Fruit fly (Drosophila melanogaster): ENCODE measurements around the gene CG6885.

CG6885 gene

DNA sequence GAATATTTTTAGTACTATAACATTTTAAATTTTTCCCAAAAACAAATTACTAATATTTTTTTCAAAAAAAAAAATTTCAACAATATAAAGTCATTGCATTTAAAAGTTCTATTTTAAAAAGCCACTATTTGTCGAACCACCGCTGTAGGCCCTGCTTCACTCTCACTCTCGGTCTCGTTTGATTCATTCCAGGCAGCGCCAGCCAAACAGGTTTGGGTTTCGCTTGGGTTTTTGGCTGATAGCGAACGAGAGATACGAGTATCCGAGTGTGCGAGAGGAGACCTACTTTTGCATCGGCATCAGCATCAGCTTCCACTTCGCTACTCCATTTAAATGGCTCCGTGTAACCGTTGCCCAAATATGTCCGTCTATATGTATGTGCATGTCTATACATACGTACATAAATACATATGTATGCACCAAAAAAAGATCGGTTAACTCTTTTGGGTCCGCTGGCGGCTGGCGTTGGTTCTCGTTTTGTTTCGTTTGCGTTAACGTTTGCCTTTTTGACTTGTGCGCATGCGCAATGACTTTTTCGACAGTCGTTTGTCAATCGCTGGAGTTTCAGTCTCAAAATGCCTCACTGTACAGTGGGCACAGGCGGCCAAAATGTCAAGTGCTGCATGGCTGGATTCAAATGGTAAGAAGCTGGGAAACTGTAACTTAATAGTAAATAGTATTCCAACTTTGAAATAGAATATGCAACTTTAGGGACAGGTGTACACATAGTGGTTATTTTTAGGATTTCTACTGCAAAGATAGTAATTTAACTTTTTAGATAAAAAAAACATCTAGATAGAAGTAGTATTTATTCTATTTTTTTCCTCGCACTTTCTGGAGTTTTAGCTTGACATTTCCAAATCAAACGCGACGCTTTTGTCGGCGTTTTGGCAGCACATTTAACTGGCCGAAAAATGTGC lies 24.8 kb downstream of the CG6885 start (continued):
- TF ChIP-seq pnt (GFP tag; optimal IDR thresholded peaks at IDR 0.05) (peak; percentile 50), repo (GFP tag; optimal IDR thresholded peaks at IDR 0.05) (no peak), Usf (GFP tag; optimal IDR thresholded peaks at IDR 0.05) (no peak), ap (GFP tag; IDR thresholded peaks at IDR 0.05) (peak; percentile 74), CG2875 (GFP tag; optimal IDR thresholded peaks at IDR 0.05) (no peak), CG6254 (GFP tag; optimal IDR thresholded peaks at IDR 0.05) (no peak), Adf1 (GFP tag; IDR thresholded peaks at IDR 0.05) (no peak), CG13424 (tag; optimal IDR thresholded peaks at IDR 0.05) (peak; percentile 85), ase (GFP tag; IDR thresholded peaks at IDR 0.05) (0 out of 3 replicates have a peak, but pooled peaks have one; percentile 32), CG6813 (GFP tag; optimal IDR thresholded peaks at IDR 0.05) (no peak), chif (GFP tag; optimal IDR thresholded peaks at IDR 0.05) (peak; percentile 37 to 61), Dp (GFP tag; optimal IDR thresholded peaks at IDR 0.05) (no peak), Ets97D (GFP tag; optimal IDR thresholded peaks at IDR 0.05) (no peak), Oli (tag; optimal IDR thresholded peaks at IDR 0.05) (peak; percentile 90), gsb (GFP tag; IDR thresholded peaks at IDR 0.05) (peak; percentile 49; the same call in 1 of the 2 replicates), crol (GFP tag; IDR thresholded peaks at IDR 0.05) (no peak), CG17568 (GFP tag; optimal IDR thresholded peaks at IDR 0.05) (peak; percentile 70), MTF-1 (GFP tag; optimal IDR thresholded peaks at IDR 0.05; ENCODE audit: borderline replicate concordance) (peak; percentile 9), nmo (GFP tag; optimal IDR thresholded peaks at IDR 0.05) (peak; percentile 73), Doc3 (GFP tag; IDR thresholded peaks at IDR 0.05; ENCODE audit: partially characterized antibody) (no peak), HmgD (GFP tag; optimal IDR thresholded peaks at IDR 0.05) (no peak), Scr (GFP tag; IDR thresholded peaks at IDR 0.05; ENCODE audit: partially characterized antibody) (no peak), slbo (GFP tag; IDR thresholded peaks at IDR 0.05) (peak; percentile 55), CoRest (tag; optimal IDR thresholded peaks at IDR 0.05) (peak; percentile 81), tup (GFP tag; optimal IDR thresholded peaks at IDR 0.05) (no peak), esg (GFP tag; conservative IDR thresholded peaks at IDR 0.05) (peak; percentile 62), peb (GFP tag; IDR thresholded peaks at IDR 0.05) (peak; percentile 60; the same call in 1 of the 2 replicates), CG17186 (GFP tag; optimal IDR thresholded peaks at IDR 0.05) (no peak), dan (GFP tag; IDR thresholded peaks at IDR 0.05) (no peak), Doc2 (GFP tag; IDR thresholded peaks at IDR 0.05) (no peak), Sry-β (GFP tag; optimal IDR thresholded peaks at IDR 0.05) (no peak), CG9797 (GFP tag; optimal IDR thresholded peaks at IDR 0.05) (no peak), Fer3 (tag; optimal IDR thresholded peaks at IDR 0.05) (peak; percentile 58), CG11247 (GFP tag; IDR thresholded peaks at IDR 0.05) (peak; percentile 52), CG14965 (GFP tag; optimal IDR thresholded peaks at IDR 0.05; ENCODE audit: borderline replicate concordance) (no peak), CG34224 (GFP tag; IDR thresholded peaks at IDR 0.05; ENCODE audit: partially characterized antibody) (no peak), Sry-δ (GFP tag; optimal IDR thresholded peaks at IDR 0.05) (no peak), sens (GFP tag) (peak; percentile 89), E2f2 (GFP tag; IDR thresholded peaks at IDR 0.05) (peak; percentile 54), CG8290 (GFP tag; optimal IDR thresholded peaks at IDR 0.05) (no peak), CG8290 (tag; optimal IDR thresholded peaks at IDR 0.05) (no peak), Chrac-16 (GFP tag; optimal IDR thresholded peaks at IDR 0.05) (no peak), phol (tag; optimal IDR thresholded peaks at IDR 0.05) (peak; percentile 79), lov (optimal IDR thresholded peaks at IDR 0.05) (no peak), lov (GFP tag; IDR thresholded peaks at IDR 0.05) (no peak), CG8281 (tag; optimal IDR thresholded peaks at IDR 0.05) (no peak), twi (tag; optimal IDR thresholded peaks at IDR 0.05) (no peak), z (GFP tag; IDR thresholded peaks at IDR 0.05) (0 out of 3 replicates have a peak, but pooled peaks have one; percentile 5), CG6689 (GFP tag; IDR thresholded peaks at IDR 0.05) (peak; percentile 82)

Data from whole organism, embryonic.